Worm (Caenorhabditis elegans) whole organism, L3 larva: ENCODE measurements around the gene E02H1.6.

Experiments used
- R02D3.7 ChIP-seq: fragments of 150-350 bp; optimal IDR thresholded peaks from 2 replicates; lab custom pipeline; 2014; ENCODE audit warnings: missing biosample characterization, missing genetic modification characterization
- aly-2 ChIP-seq: fragments of 150-350 bp; optimal IDR thresholded peaks from 2 replicates; lab custom pipeline; 2014; ENCODE audit warnings: missing biosample characterization, missing genetic modification characterization
- ceh-16 ChIP-seq: sonication (generic microtip); optimal IDR thresholded peaks from 2 replicates; lab custom pipeline; 2017; ENCODE audit warnings: missing biosample characterization, missing genetic modification characterization
- ceh-28 ChIP-seq: fragments of 150-350 bp; optimal IDR thresholded peaks from 2 replicates; lab custom pipeline; 2014; ENCODE audit warnings: missing biosample characterization, missing genetic modification reagents, missing genetic modification characterization
- ceh-82 ChIP-seq: fragments of 150-350 bp; optimal IDR thresholded peaks from 2 replicates; lab custom pipeline; 2014; ENCODE audit warnings: missing biosample characterization, missing genetic modification characterization
- ceh-9 ChIP-seq: sonication (generic microtip); optimal IDR thresholded peaks from 2 replicates; lab custom pipeline; 2018; ENCODE audit warnings: missing biosample characterization, missing genetic modification characterization
- daf-12 ChIP-seq: fragments of 150-350 bp; optimal IDR thresholded peaks from 2 replicates; lab custom pipeline; 2014; ENCODE audit warnings: missing biosample characterization, missing genetic modification reagents, missing genetic modification characterization
- egl-27 ChIP-seq: sonication (generic microtip); optimal IDR thresholded peaks from 4 replicates; lab custom pipeline; 2017; ENCODE audit warnings: missing biosample characterization, missing genetic modification reagents, missing genetic modification characterization
- egl-5 ChIP-seq: fragments of 150-350 bp; optimal IDR thresholded peaks from 2 replicates; lab custom pipeline; 2017; ENCODE audit warnings: missing biosample characterization, missing genetic modification reagents, missing genetic modification characterization, inconsistent platforms
- elt-2 ChIP-seq: sonication (generic microtip); optimal IDR thresholded peaks from 2 replicates; lab custom pipeline; 2016; ENCODE audit warnings: missing genetic modification reagents, mild to moderate bottlenecking, missing genetic modification characterization, missing compliant biosample characterization
- elt-3 ChIP-seq, 3 experiments: fragments of 150-350 bp in 1 of 3; sonication (generic microtip) in 2 of 3; optimal IDR thresholded peaks; 2 replicates in 2 of 3; 4 replicates in 1 of 3; lab custom pipeline; 2014 to 2017; ENCODE audit warnings: missing biosample characterization in 3 of 3, missing genetic modification characterization in 3 of 3
- fkh-2 ChIP-seq: fragments of 150-350 bp; optimal IDR thresholded peaks from 2 replicates; lab custom pipeline; 2014; ENCODE audit warnings: missing biosample characterization, missing genetic modification reagents, missing genetic modification characterization
- fos-1 ChIP-seq: fragments of 150-350 bp; optimal IDR thresholded peaks from 2 replicates; lab custom pipeline; 2014; ENCODE audit warnings: missing biosample characterization, missing genetic modification characterization
- hmg-11 ChIP-seq: sonication (generic microtip); optimal IDR thresholded peaks from 2 replicates; lab custom pipeline; 2016; ENCODE audit warnings: missing genetic modification characterization, missing compliant biosample characterization
- lin-15B ChIP-seq: fragments of 150-350 bp; optimal IDR thresholded peaks from 2 replicates; lab custom pipeline; 2014; ENCODE audit warnings: missing biosample characterization, missing genetic modification characterization
- lin-39 ChIP-seq: fragments of 150-350 bp; optimal IDR thresholded peaks from 2 replicates; lab custom pipeline; 2018; ENCODE audit warnings: missing biosample characterization, missing genetic modification reagents, missing genetic modification characterization
- lsy-12 ChIP-seq: sonication (generic microtip); optimal IDR thresholded peaks from 2 replicates; lab custom pipeline; 2016; ENCODE audit warnings: mild to moderate bottlenecking, missing genetic modification characterization, missing compliant biosample characterization
- mdl-1 ChIP-seq: fragments of 150-350 bp; optimal IDR thresholded peaks from 2 replicates; lab custom pipeline; 2014; ENCODE audit warnings: missing biosample characterization, missing genetic modification characterization
- mml-1 ChIP-seq: fragments of 150-350 bp; sonication (generic microtip); optimal IDR thresholded peaks from 3 replicates; lab custom pipeline; 2014; ENCODE audit warnings: missing biosample characterization, missing genetic modification characterization
- nfya-1 ChIP-seq: sonication (generic microtip); optimal IDR thresholded peaks from 2 replicates; lab custom pipeline; 2017; ENCODE audit warnings: missing genetic modification characterization, mild to moderate bottlenecking, missing compliant biosample characterization, antibody characterized with exemption, moderate library complexity; ENCODE audit not compliant: insufficient read depth
- nhr-11 ChIP-seq: fragments of 150-350 bp; optimal IDR thresholded peaks from 2 replicates; lab custom pipeline; 2014; ENCODE audit warnings: missing biosample characterization, missing genetic modification characterization
- nhr-23 ChIP-seq: fragments of 150-350 bp; optimal IDR thresholded peaks from 2 replicates; lab custom pipeline; 2014; ENCODE audit warnings: missing biosample characterization, missing genetic modification reagents, missing genetic modification characterization
- nhr-237 ChIP-seq: fragments of 150-350 bp; optimal IDR thresholded peaks from 2 replicates; lab custom pipeline; 2014; ENCODE audit warnings: missing biosample characterization, missing genetic modification characterization
- nhr-25 ChIP-seq: sonication (generic microtip); optimal IDR thresholded peaks from 2 replicates; lab custom pipeline; 2017; ENCODE audit warnings: missing biosample characterization, missing genetic modification characterization
- nhr-43 ChIP-seq: sonication (generic microtip); optimal IDR thresholded peaks from 2 replicates; lab custom pipeline; 2016; ENCODE audit warnings: mild to moderate bottlenecking, missing genetic modification characterization, missing compliant biosample characterization; ENCODE audit not compliant: poor library complexity, severe bottlenecking
- nhr-67 ChIP-seq: fragments of 150-350 bp; optimal IDR thresholded peaks from 2 replicates; lab custom pipeline; 2014; ENCODE audit warnings: missing biosample characterization, missing genetic modification characterization
- nhr-77 ChIP-seq: fragments of 150-350 bp; optimal IDR thresholded peaks from 2 replicates; lab custom pipeline; 2014; ENCODE audit warnings: missing biosample characterization, missing genetic modification characterization
- pha-4 ChIP-seq: fragments of 150-350 bp; optimal IDR thresholded peaks from 2 replicates; lab custom pipeline; 2014; ENCODE audit warnings: missing biosample characterization, missing genetic modification reagents, missing genetic modification characterization
- sea-2 ChIP-seq: fragments of 150-350 bp; sonication (generic microtip); optimal IDR thresholded peaks from 4 replicates; lab custom pipeline; 2014; ENCODE audit warnings: missing biosample characterization, missing genetic modification reagents, missing genetic modification characterization
- skn-1 ChIP-seq: fragments of 150-350 bp; optimal IDR thresholded peaks from 2 replicates; lab custom pipeline; 2014; ENCODE audit warnings: missing biosample characterization, missing genetic modification characterization
- snpc-4 ChIP-seq: fragments of 150-350 bp; optimal IDR thresholded peaks from 2 replicates; lab custom pipeline; 2014; ENCODE audit warnings: missing biosample characterization, missing genetic modification characterization
- tbx-2 ChIP-seq: sonication (generic microtip); optimal IDR thresholded peaks from 2 replicates; lab custom pipeline; 2016; ENCODE audit warnings: mild to moderate bottlenecking, missing genetic modification characterization, missing compliant biosample characterization
- unc-39 ChIP-seq: sonication (generic microtip); optimal IDR thresholded peaks from 4 replicates; lab custom pipeline; 2017; ENCODE audit warnings: missing biosample characterization, missing genetic modification characterization
- zag-1 ChIP-seq: fragments of 150-350 bp; optimal IDR thresholded peaks from 2 replicates; lab custom pipeline; 2014; ENCODE audit warnings: missing biosample characterization, missing genetic modification characterization
- ztf-11 ChIP-seq: fragments of 150-350 bp; optimal IDR thresholded peaks from 2 replicates; lab custom pipeline; 2014; ENCODE audit warnings: missing biosample characterization, missing genetic modification characterization

E02H1.6 gene

DNA sequence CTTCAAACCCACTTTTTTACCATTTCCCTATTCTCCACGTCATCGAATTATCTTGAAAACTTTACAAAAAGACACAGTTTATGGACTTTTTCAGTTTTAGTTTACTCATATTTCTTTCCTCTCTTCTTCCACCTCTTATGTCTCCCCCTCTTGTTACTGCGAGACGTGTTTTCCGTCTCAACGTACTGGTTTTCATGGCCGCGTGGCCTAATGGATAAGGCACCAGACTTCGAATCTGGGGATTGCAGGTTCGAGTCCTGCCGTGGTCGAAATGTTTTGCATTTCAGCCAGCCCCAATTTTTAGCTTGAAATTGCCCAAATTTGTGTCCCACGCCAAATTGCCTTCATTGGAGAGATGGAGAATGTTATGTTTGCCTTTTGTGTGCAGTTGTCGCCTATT is 30.5 kb upstream of the E02H1.6 start:
- peak; percentile 63 for TF ChIP-seq hmg-11 (tag; lab: Kevin White, UChicago)
- TF ChIP-seq unc-39 (tag; lab: Kevin White, UChicago) = peak; percentile 23
- TF ChIP-seq tbx-2 (tag; lab: Kevin White, UChicago) = no peak
- no peak for TF ChIP-seq aly-2 (tag; lab: Kevin White, UChicago)
- TF ChIP-seq mml-1 (tag; lab: Kevin White, UChicago) = no peak
- TF ChIP-seq ceh-82 = no peak
- TF ChIP-seq R02D3.7 (tag; lab: Kevin White, UChicago) = no peak
- no peak for TF ChIP-seq nhr-237
- TF ChIP-seq lsy-12 (tag; lab: Kevin White, UChicago) = peak; percentile 70
- TF ChIP-seq zag-1 = no peak
- TF ChIP-seq pha-4 (tag; lab: Kevin White, UChicago) = peak; percentile 1
- peak; percentile 42 for TF ChIP-seq nhr-25 (tag; lab: Kevin White, UChicago)
- TF ChIP-seq nhr-23 = peak; percentile 53
- no peak for TF ChIP-seq nhr-67 (tag; lab: Kevin White, UChicago)
- peak; percentile 37 for TF ChIP-seq elt-2 (tag; lab: Kevin White, UChicago)
- TF ChIP-seq nhr-77 = peak; percentile 72
- peak; percentile 24 for TF ChIP-seq nfya-1 (tag; lab: Kevin White, UChicago)
- no peak for TF ChIP-seq ceh-9 (tag; lab: Kevin White, UChicago)
- TF ChIP-seq nhr-43 (tag; lab: Kevin White, UChicago) = peak; percentile 33

DNA sequence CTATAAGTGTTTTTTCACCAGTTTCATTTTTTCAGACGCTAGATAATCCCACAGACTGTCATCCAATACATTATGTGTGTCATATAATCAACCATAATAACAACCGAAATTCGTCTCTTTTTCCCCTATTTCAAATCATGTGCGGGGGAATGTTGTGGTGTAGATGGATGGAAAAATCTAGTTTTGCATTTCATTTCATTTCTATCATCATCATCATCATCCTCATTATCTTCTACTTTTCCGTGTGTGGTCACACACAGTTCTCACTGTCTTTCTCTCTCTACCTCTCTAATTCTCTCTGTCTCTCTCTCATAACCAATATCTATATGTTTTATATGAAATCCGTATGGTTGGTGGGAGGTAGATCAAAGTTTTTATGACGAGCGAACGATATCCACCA is 23.1 kb upstream of the E02H1.6 start:
- peak; percentile 54 for TF ChIP-seq nhr-23
- TF ChIP-seq lsy-12 (tag; lab: Kevin White, UChicago) = no peak

DNA sequence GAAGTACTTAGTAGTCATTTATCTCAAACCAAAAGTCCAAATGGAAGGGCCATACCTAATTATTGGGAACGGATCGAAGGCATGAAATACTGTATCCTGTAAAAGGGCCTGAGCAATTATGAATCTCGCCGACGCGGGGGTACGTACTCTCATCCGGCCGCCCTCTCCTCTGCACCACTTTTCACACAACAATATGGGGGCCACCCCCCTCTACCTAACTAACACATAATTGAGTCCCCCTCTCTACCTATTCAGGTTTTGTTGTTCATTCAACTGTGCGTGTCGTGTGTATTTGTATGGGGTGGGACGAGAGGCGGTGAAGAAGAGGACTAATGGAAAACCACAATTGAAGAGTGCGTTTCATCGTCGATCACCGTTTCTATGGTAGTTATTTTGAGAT is 22.1 kb upstream of the E02H1.6 start:
- TF ChIP-seq egl-5 (tag; lab: Kevin White, UChicago) (no peak), sea-2 (GFP tag; lab: Kevin White, UChicago) (no peak), nhr-77 (no peak)

DNA sequence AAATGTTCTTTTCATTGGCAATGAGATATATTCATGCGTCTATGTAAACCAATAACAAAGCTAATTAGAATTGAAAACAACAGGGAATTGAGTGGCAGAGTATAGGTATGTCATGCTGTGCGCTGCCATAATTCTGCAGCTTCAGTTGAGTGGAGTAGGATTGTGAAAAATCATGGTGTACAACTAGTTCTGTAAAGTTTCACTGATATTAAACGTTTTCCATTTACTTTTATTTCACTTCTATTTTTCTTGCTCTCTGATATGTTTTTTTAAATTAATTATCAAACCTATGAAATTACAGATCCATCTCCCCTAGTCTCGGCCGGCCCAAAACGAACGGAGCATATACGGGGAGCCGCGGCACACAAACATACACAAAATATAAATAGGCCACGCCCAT is 20.8 kb upstream of the E02H1.6 start, which contains the start of gene exc-7:
Gene exc-7, plus strand, starts transcription at position 301 of the 400 bp plus-strand sequence.
- no peak for TF ChIP-seq egl-27 (tag; lab: Kevin White, UChicago)
- TF ChIP-seq ceh-28 (tag; lab: Kevin White, UChicago) = no peak
- TF ChIP-seq nhr-67 (tag; lab: Kevin White, UChicago) = no peak
- no peak for TF ChIP-seq daf-12
- no peak for TF ChIP-seq nhr-25 (tag; lab: Kevin White, UChicago)
- no peak for TF ChIP-seq lsy-12 (tag; lab: Kevin White, UChicago)
- TF ChIP-seq nhr-11 = no peak
- no peak for TF ChIP-seq skn-1
- no peak for TF ChIP-seq elt-3 (tag; optimal IDR thresholded peaks at IDR 0.05; lab: Kevin White, UChicago)
- no peak for TF ChIP-seq nhr-237
- no peak for TF ChIP-seq lin-15B
- TF ChIP-seq ztf-11 (tag; lab: Kevin White, UChicago) = no peak
- TF ChIP-seq fos-1 (tag; lab: Kevin White, UChicago) = no peak
- TF ChIP-seq hmg-11 (tag; lab: Kevin White, UChicago) = no peak
- no peak for TF ChIP-seq ceh-16 (tag; lab: Kevin White, UChicago)
- no peak for TF ChIP-seq tbx-2 (tag; lab: Kevin White, UChicago)
- TF ChIP-seq lin-39 (tag; lab: Kevin White, UChicago) = no peak
- TF ChIP-seq nhr-23 = no peak
- TF ChIP-seq mdl-1 = no peak
- no peak for TF ChIP-seq fkh-2 (tag; lab: Kevin White, UChicago)

DNA sequence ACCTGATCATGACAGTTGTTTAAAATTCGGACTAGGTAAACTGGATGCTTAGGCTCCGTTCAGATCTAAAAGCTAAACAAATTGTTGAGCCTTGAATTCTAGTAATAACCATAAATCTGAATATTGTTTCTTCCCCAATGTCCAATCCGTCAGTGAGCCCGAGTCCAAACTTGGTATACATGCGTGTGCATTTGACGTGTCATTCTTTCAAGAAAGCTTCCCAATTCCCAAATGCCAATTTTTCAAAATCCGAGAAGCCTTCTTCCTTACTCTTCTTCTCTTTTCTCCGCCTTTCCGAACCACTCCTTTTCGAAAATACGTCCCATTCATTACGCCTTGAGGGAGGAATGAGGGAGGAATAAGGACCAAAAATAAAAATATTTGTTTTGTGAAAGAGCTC is 19.8 kb upstream of the E02H1.6 start:
- TF ChIP-seq snpc-4 (no peak), lin-39 (tag; lab: Kevin White, UChicago) (peak; percentile 64)
